Fruit fly (Drosophila melanogaster) whole organism, wandering third instar larva: ENCODE results near the gene CG31128.

Experiments used
- Abd-B ChIP-seq: fragments of >200 bp; optimal IDR thresholded peaks from 2 replicates; lab custom pipeline; 2017; ENCODE audit warnings: missing biosample characterization, missing genetic modification characterization
- CG32264 ChIP-seq: fragments of 200-800 bp; sonication (Bioruptor generic); optimal IDR thresholded peaks from 2 replicates; lab custom pipeline; 2016; ENCODE audit warnings: missing biosample characterization, missing genetic modification characterization
- CG9705 ChIP-seq: fragments of 200-800 bp; sonication (Bioruptor generic); optimal IDR thresholded peaks from 2 replicates; lab custom pipeline; 2018; ENCODE audit warnings: missing biosample characterization, mild to moderate bottlenecking, missing genetic modification characterization
- CrebA ChIP-seq: fragments of 200-800 bp; sonication (Bioruptor generic); optimal IDR thresholded peaks from 2 replicates; lab custom pipeline; 2016; ENCODE audit warnings: missing biosample characterization, mild to moderate bottlenecking, missing genetic modification characterization, borderline replicate concordance
- Dfd ChIP-seq: fragments of >200 bp; optimal IDR thresholded peaks from 2 replicates; lab custom pipeline; 2017; ENCODE audit warnings: missing biosample characterization, missing genetic modification characterization
- Dif ChIP-seq: fragments of 200-275, 200-300 bp; sonication (Bioruptor generic); optimal IDR thresholded peaks from 2 replicates; lab custom pipeline; 2018; ENCODE audit warnings: missing biosample characterization, missing genetic modification characterization; ENCODE audit not compliant: partially characterized antibody
- GATAd ChIP-seq: sonication (Bioruptor generic); optimal IDR thresholded peaks from 2 replicates; lab custom pipeline; 2016; ENCODE audit warnings: missing biosample characterization, missing genetic modification characterization
- HLH106 ChIP-seq: fragments of 200-800 bp; optimal IDR thresholded peaks from 3 replicates; lab custom pipeline; 2019; ENCODE audit warnings: missing biosample characterization, mild to moderate bottlenecking, missing genetic modification characterization, moderate library complexity
- Hnf4 ChIP-seq: fragments of 200-800 bp; sonication (Bioruptor generic); optimal IDR thresholded peaks from 2 replicates; lab custom pipeline; 2016; ENCODE audit warnings: missing biosample characterization, mild to moderate bottlenecking, missing genetic modification characterization
- Hr78 ChIP-seq: fragments of >200 bp; optimal IDR thresholded peaks from 2 replicates; lab custom pipeline; 2017; ENCODE audit warnings: missing biosample characterization, missing genetic modification characterization
- Hr83 ChIP-seq: fragments of 200-300 bp; sonication (Bioruptor generic); optimal IDR thresholded peaks from 2 replicates; lab custom pipeline; 2016; ENCODE audit warnings: missing biosample characterization, mild to moderate bottlenecking, missing genetic modification characterization, moderate library complexity; ENCODE audit not compliant: poor library complexity, severe bottlenecking
- Jra ChIP-seq: sonication (Bioruptor generic); optimal IDR thresholded peaks from 2 replicates; lab custom pipeline; 2016; ENCODE audit warnings: missing biosample characterization, missing genetic modification characterization
- Mio ChIP-seq: sonication (Bioruptor generic); optimal IDR thresholded peaks from 2 replicates; lab custom pipeline; 2016; ENCODE audit warnings: missing biosample characterization, missing genetic modification characterization
- Myc ChIP-seq: fragments of >200 bp; optimal IDR thresholded peaks from 2 replicates; lab custom pipeline; 2017
- OdsH ChIP-seq: fragments of 200-800 bp; sonication (Bioruptor generic); optimal IDR thresholded peaks from 2 replicates; lab custom pipeline; 2016; ENCODE audit warnings: missing biosample characterization, mild to moderate bottlenecking, missing genetic modification characterization
- Rel ChIP-seq, 2 experiments: fragments of 200-800 bp; sonication (Bioruptor generic) in 1 of 2; optimal IDR thresholded peaks; 2 replicates in 1 of 2; 3 replicates in 1 of 2; lab custom pipeline; 2016 to 2019; ENCODE audit warnings: mild to moderate bottlenecking in 2 of 2, missing biosample characterization in 2 of 2, missing genetic modification characterization in 2 of 2, moderate library complexity in 1 of 2
- Sp1 ChIP-seq: fragments of 200-800 bp; sonication (Bioruptor generic); optimal IDR thresholded peaks from 3 replicates; lab custom pipeline; 2019; ENCODE audit warnings: missing biosample characterization, mild to moderate bottlenecking, missing genetic modification characterization, moderate library complexity
- Vsx2 ChIP-seq: fragments of 200-300, 225-300 bp; sonication (Bioruptor generic); optimal IDR thresholded peaks from 2 replicates; lab custom pipeline; 2018; ENCODE audit warnings: missing biosample characterization, missing genetic modification characterization; ENCODE audit not compliant: partially characterized antibody
- br ChIP-seq: fragments of 200-800 bp; sonication (Bioruptor generic); optimal IDR thresholded peaks from 2 replicates; lab custom pipeline; 2016; ENCODE audit warnings: missing biosample characterization, missing genetic modification characterization
- dl ChIP-seq, 2 experiments: fragments of 175-275, 200-275 bp in 1 of 2; fragments of 200-275 bp in 1 of 2; sonication (Bioruptor generic); optimal IDR thresholded peaks; lab custom pipeline; 2018; ENCODE audit warnings: mild to moderate bottlenecking in 2 of 2, missing biosample characterization in 2 of 2, missing genetic modification characterization in 2 of 2, moderate library complexity in 2 of 2; ENCODE audit not compliant: partially characterized antibody in 2 of 2, insufficient read depth in 1 of 2
- dmrt93B ChIP-seq: fragments of 200-800 bp; sonication (Bioruptor generic); optimal IDR thresholded peaks from 2 replicates; lab custom pipeline; 2018; ENCODE audit warnings: missing biosample characterization, mild to moderate bottlenecking, missing genetic modification characterization
- dsf ChIP-seq: sonication (Bioruptor generic); optimal IDR thresholded peaks from 2 replicates; lab custom pipeline; 2016; ENCODE audit warnings: missing biosample characterization, missing genetic modification characterization, borderline replicate concordance
- ey ChIP-seq: fragments of 200-800 bp; sonication (Bioruptor generic); optimal IDR thresholded peaks from 2 replicates; lab custom pipeline; 2016; ENCODE audit warnings: missing biosample characterization, missing genetic modification characterization
- h ChIP-seq: fragments of 200-800 bp; sonication (Bioruptor generic); optimal IDR thresholded peaks from 3 replicates; lab custom pipeline; 2016; ENCODE audit warnings: missing biosample characterization, mild to moderate bottlenecking, missing genetic modification characterization
- lola ChIP-seq: fragments of >200 bp; optimal IDR thresholded peaks from 2 replicates; lab custom pipeline; 2017; ENCODE audit warnings: missing biosample characterization, missing genetic modification characterization
- pan ChIP-seq: fragments of >200 bp; optimal IDR thresholded peaks from 2 replicates; lab custom pipeline; 2017
- psq ChIP-seq: fragments of 200-800 bp; sonication (Bioruptor generic); optimal IDR thresholded peaks from 3 replicates; lab custom pipeline; 2017; ENCODE audit warnings: missing biosample characterization, mild to moderate bottlenecking, missing genetic modification characterization, moderate library complexity
- rgr ChIP-seq: fragments of 200-800 bp; sonication (Bioruptor generic); optimal IDR thresholded peaks from 3 replicates; lab custom pipeline; 2016; ENCODE audit warnings: missing biosample characterization, mild to moderate bottlenecking, missing genetic modification characterization
- sage ChIP-seq: fragments of 200-800 bp; sonication (Bioruptor generic); optimal IDR thresholded peaks from 2 replicates; lab custom pipeline; 2016; ENCODE audit warnings: missing biosample characterization, mild to moderate bottlenecking, missing genetic modification characterization
- sv ChIP-seq: fragments of 200-800 bp; sonication (Bioruptor generic); optimal IDR thresholded peaks from 3 replicates; lab custom pipeline; 2016; ENCODE audit warnings: missing biosample characterization, missing genetic modification characterization
- tai ChIP-seq: sonication (Bioruptor generic); optimal IDR thresholded peaks from 2 replicates; lab custom pipeline; 2016; ENCODE audit warnings: missing biosample characterization, missing genetic modification characterization
- usp ChIP-seq: fragments of >200 bp; optimal IDR thresholded peaks from 2 replicates; lab custom pipeline; 2017; ENCODE audit warnings: missing biosample characterization, missing genetic modification characterization
- woc ChIP-seq: sonication (Bioruptor generic); optimal IDR thresholded peaks from 2 replicates; lab custom pipeline; 2016; ENCODE audit warnings: missing biosample characterization, mild to moderate bottlenecking, missing genetic modification characterization

CG31128 gene

dm6 chr3R:24469097-24469496 is at the start of gene CG31128:
Gene CG31128 (plus strand): TSS chr3R:24469397.
- no peak for TF ChIP-seq HLH106 (tag; lab: Kevin White, UChicago)
- no peak for TF ChIP-seq Abd-B
- no peak for TF ChIP-seq ey
- TF ChIP-seq woc: no peak
- TF ChIP-seq Dfd: no peak
- no peak for TF ChIP-seq Hnf4 (GFP tag; lab: Kevin White, UChicago)
- TF ChIP-seq rgr (GFP tag; lab: Kevin White, UChicago): no peak
- no peak for TF ChIP-seq Jra (GFP tag; lab: Kevin White, UChicago)

DNA sequence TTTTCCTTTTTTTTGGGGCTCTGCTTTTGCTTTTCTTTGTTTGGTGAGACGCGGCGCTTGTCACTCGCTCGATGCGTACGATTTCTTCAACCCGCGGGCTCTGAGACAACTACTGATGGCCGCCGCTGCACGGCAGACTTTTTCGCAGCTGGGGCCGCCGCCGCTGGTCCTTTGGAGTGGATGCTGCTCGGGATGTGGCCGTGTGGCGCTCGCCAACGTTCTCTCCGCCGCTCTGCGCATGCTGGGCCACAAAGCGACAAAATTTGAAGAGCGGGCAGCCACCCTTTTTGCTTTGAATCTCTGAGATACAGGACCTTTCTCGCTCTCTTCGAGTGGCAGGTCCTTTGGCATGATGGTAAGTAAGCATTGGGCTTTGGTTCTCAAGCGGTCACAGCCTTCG is 12.1 kb upstream of the CG31128 start, which contains the start of gene nAChRalpha1:
TSS of gene nAChRalpha1 (minus strand) at position 101 of the 400 bp plus-strand sequence.
- no peak for TF ChIP-seq HLH106 (tag; lab: Kevin White, UChicago)
- no peak for TF ChIP-seq usp (GFP tag; lab: Kevin White, UChicago)
- no peak for TF ChIP-seq CG9705 (GFP tag; lab: Kevin White, UChicago)
- no peak for TF ChIP-seq CG32264 (GFP tag; lab: Kevin White, UChicago)
- TF ChIP-seq lola (GFP tag; lab: Kevin White, UChicago): no peak
- TF ChIP-seq Hr83 (GFP tag; lab: Kevin White, UChicago): no peak
- TF ChIP-seq Hr78: no peak
- no peak for TF ChIP-seq sv (GFP tag; lab: Kevin White, UChicago)
- TF ChIP-seq, all 38 proteins: peak for 0

- no peak for TF ChIP-seq h (GFP tag; lab: Kevin White, UChicago)
- TF ChIP-seq GATAd: no peak
- TF ChIP-seq CrebA: no peak
- TF ChIP-seq HLH106 (tag; lab: Kevin White, UChicago): no peak
- no peak for TF ChIP-seq br (GFP tag; lab: Kevin White, UChicago)
- TF ChIP-seq Vsx2 (GFP tag; lab: Kevin White, UChicago): no peak
- no peak for TF ChIP-seq Myc (lab: Kevin White, UChicago)
- no peak for TF ChIP-seq psq (GFP tag; lab: Kevin White, UChicago)
- TF ChIP-seq ey: no peak
Measured at dm6 chr3R:24457847-24458246, 11.3 kb upstream of the CG31128 start.

- no peak for TF ChIP-seq CrebA
- no peak for TF ChIP-seq sage (GFP tag; lab: Kevin White, UChicago)
- TF ChIP-seq psq (GFP tag; lab: Kevin White, UChicago): no peak
Measured at dm6 chr3R:24467237-24467636, 2.0 kb upstream of the CG31128 start.

dm6 chr3R:24474760-24475159 is 5.6 kb downstream of the CG31128 start:
- TF ChIP-seq OdsH (GFP tag; lab: Kevin White, UChicago) (no peak), Hr83 (GFP tag; lab: Kevin White, UChicago) (no peak), dsf (GFP tag; lab: Kevin White, UChicago) (no peak)
- TF ChIP-seq, all 38 proteins: peak for 0

DNA sequence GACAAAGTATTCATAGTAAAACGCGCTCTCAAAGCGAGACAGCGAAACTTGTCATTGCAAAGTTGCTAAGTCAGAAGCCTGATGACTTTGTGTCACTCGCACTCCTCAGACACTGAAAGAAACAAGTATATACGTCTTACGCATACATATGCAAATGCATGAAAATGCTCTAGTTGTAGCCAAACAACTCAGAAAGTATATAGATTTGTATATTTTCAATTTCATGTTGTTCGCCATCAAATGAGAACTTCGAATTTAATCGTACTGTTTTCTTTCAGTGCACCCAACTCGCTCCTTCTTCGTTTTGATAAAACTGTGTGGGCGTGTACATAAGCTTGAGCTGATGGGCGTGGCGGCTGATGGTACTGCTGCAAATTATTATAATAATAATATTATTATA is 11.8 kb downstream of the CG31128 start:
- TF ChIP-seq dmrt93B (GFP tag; lab: Kevin White, UChicago): no peak
- TF ChIP-seq psq (GFP tag; lab: Kevin White, UChicago): no peak
- no peak for TF ChIP-seq lola (GFP tag; lab: Kevin White, UChicago)
- no peak for TF ChIP-seq tai (GFP tag; lab: Kevin White, UChicago)
- no peak for TF ChIP-seq Abd-B
- no peak for TF ChIP-seq CG9705 (GFP tag; lab: Kevin White, UChicago)
- TF ChIP-seq Rel (GFP tag; optimal IDR thresholded peaks at IDR 0.05; lab: Kevin White, UChicago): no peak
- TF ChIP-seq Rel (tag; optimal IDR thresholded peaks at IDR 0.05; lab: Kevin White, UChicago): no peak
- no peak for TF ChIP-seq CrebA
- no peak for TF ChIP-seq Sp1
- no peak for TF ChIP-seq sv (GFP tag; lab: Kevin White, UChicago)
- TF ChIP-seq Hr83 (GFP tag; lab: Kevin White, UChicago): no peak
- TF ChIP-seq Myc (lab: Kevin White, UChicago): no peak
- TF ChIP-seq usp (GFP tag; lab: Kevin White, UChicago): no peak
- TF ChIP-seq Dif (GFP tag; lab: Kevin White, UChicago): no peak
- no peak for TF ChIP-seq Mio
- TF ChIP-seq pan (lab: Kevin White, UChicago): no peak
- no peak for TF ChIP-seq woc
- no peak for TF ChIP-seq dl (GFP tag; optimal IDR thresholded peaks at IDR 0.05; lab: Kevin White, UChicago; ENCODE audit: insufficient read depth in 1 of 2, partially characterized antibody in 2 of 2)
- TF ChIP-seq, all 38 proteins: peak for 0
